Worm (Caenorhabditis elegans) whole organism, early embryonic: ENCODE data around the gene F18A11.2.

Source experiments
- hnd-1 ChIP-seq: sonication (generic microtip); optimal IDR thresholded peaks from 2 replicates; lab custom pipeline; 2016; ENCODE audit warnings: missing genetic modification characterization, missing compliant biosample characterization
- tra-4 ChIP-seq: sonication (generic microtip); optimal IDR thresholded peaks from 2 replicates; lab custom pipeline; 2017; ENCODE audit warnings: missing genetic modification characterization, missing compliant biosample characterization

DNA sequence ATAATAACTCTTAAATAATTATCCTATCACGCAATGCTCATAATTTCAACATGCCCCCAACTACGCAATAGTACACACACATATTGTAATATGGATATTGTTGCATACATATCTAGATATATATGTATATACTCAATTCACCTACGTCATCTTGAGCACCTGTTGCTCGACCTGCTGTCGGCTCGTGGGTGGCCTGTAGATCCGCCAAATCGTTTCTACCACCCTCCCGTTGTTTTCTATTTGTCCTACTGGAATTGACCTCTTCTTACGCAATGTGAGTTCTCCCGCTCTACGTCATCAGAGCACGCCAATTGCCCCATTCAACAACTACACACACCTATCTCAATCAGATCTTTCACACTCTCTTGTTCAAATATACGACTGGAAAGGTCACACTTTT lies 45.7 kb upstream of the F18A11.2 start:
- TF ChIP-seq tra-4 (tag; lab: Kevin White, UChicago) (no peak), hnd-1 (no peak)
